Fruit fly (Drosophila melanogaster): ENCODE data around the gene CG33673.

CG33673 gene

DNA sequence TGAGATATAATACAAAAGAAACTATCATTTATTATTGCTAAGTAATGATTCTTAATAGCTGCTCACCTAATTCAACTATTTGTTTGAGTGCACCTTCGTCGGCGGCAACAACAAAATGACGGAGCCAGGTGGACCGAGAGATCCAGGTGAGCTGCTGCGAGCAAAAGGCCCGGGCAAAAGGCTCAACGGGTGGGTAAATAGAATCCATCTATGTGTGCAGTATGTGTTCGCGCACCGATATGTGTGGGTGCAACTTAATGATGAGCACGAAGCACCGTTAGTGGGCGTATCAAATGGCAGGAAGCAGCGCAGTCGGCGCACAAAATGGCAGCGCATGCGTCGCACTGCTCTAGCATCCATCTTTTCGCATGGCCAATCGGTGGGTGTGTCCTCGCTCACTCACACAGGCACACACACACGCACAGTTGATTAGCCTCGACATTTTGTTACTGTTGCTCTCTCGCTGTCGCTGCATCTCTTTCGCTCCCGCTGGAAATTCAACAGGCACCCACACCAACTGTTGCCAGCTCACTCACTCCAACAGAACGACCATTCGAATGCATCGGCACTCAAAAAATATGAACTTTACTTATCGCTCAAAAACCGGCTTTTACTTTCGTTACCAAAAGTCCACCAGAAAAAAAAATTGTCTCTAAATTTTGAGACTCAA is 26.1 kb upstream of the CG33673 start (continued):
- TF ChIP-seq CG13287 (GFP tag; IDR thresholded peaks at IDR 0.05; ENCODE audit: partially characterized antibody) (peak; percentile 38; the same call in 1 of the 2 replicates), CG11560 (tag; IDR thresholded peaks at IDR 0.05) (no peak), Ravus (GFP tag; IDR thresholded peaks at IDR 0.05) (no peak), ab (GFP tag; optimal IDR thresholded peaks at IDR 0.05) (no peak), Atf3 (GFP tag; optimal IDR thresholded peaks at IDR 0.05) (no peak), CG17328 (GFP tag; IDR thresholded peaks at IDR 0.05) (no peak), PHDP (tag; optimal IDR thresholded peaks at IDR 0.05) (no peak), BEAF-32 (GFP tag; optimal IDR thresholded peaks at IDR 0.05) (no peak), cato (GFP tag; optimal IDR thresholded peaks at IDR 0.05; ENCODE audit: borderline replicate concordance) (no peak), ERR (GFP tag; optimal IDR thresholded peaks at IDR 0.05) (no peak), lola (GFP tag; optimal IDR thresholded peaks at IDR 0.05) (no peak), onecut (GFP tag; IDR thresholded peaks at IDR 0.05) (no peak), Dfd (GFP tag; optimal IDR thresholded peaks at IDR 0.05) (no peak), ftz-f1 (GFP tag; optimal IDR thresholded peaks at IDR 0.05) (peak; percentile 95), Deaf1 (tag; optimal IDR thresholded peaks at IDR 0.05) (peak; percentile 59), kay (GFP tag; optimal IDR thresholded peaks at IDR 0.05) (no peak), CG15479 (GFP tag; optimal IDR thresholded peaks at IDR 0.05) (no peak), fru (optimal IDR thresholded peaks at IDR 0.05) (no peak), CG17359 (tag; optimal IDR thresholded peaks at IDR 0.05) (no peak), pfk (GFP tag; optimal IDR thresholded peaks at IDR 0.05) (no peak), grau (tag; optimal IDR thresholded peaks at IDR 0.05) (no peak), wdn (GFP tag; IDR thresholded peaks at IDR 0.05) (no peak), zen (tag; optimal IDR thresholded peaks at IDR 0.05) (peak; percentile 66), Lim3 (GFP tag; IDR thresholded peaks at IDR 0.05) (no peak), CG12236 (GFP tag; optimal IDR thresholded peaks at IDR 0.05) (no peak), CG9609 (GFP tag; optimal IDR thresholded peaks at IDR 0.05) (no peak), CG15073 (GFP tag; optimal IDR thresholded peaks at IDR 0.05) (no peak), Fer3 (tag; optimal IDR thresholded peaks at IDR 0.05) (no peak), E2f2 (GFP tag; IDR thresholded peaks at IDR 0.05) (no peak), emc (GFP tag; optimal IDR thresholded peaks at IDR 0.05) (no peak), MTF-1 (GFP tag; optimal IDR thresholded peaks at IDR 0.05; ENCODE audit: borderline replicate concordance) (no peak), CG3726 (GFP tag; IDR thresholded peaks at IDR 0.05) (no peak), NK7.1 (GFP tag; optimal IDR thresholded peaks at IDR 0.05) (no peak), h (optimal IDR thresholded peaks at IDR 0.05) (no peak), Optix (GFP tag; IDR thresholded peaks at IDR 0.05) (no peak), eyg (GFP tag; optimal IDR thresholded peaks at IDR 0.05) (no peak), CG12299 (tag; optimal IDR thresholded peaks at IDR 0.05) (no peak), ATbp (GFP tag; optimal IDR thresholded peaks at IDR 0.05) (no peak), Hr39 (optimal IDR thresholded peaks at IDR 0.05) (no peak), ken (GFP tag; IDR thresholded peaks at IDR 0.05) (no peak), Kr (GFP tag; optimal IDR thresholded peaks at IDR 0.05) (no peak), Gsc (GFP tag; IDR thresholded peaks at IDR 0.05) (no peak), bowl (GFP tag; IDR thresholded peaks at IDR 0.05) (no peak), CG31441 (GFP tag; IDR thresholded peaks at IDR 0.05) (no peak), CG2678 (tag; optimal IDR thresholded peaks at IDR 0.05) (no peak), CG34422 (GFP tag; IDR thresholded peaks at IDR 0.05) (no peak), CG3281 (GFP tag; optimal IDR thresholded peaks at IDR 0.05) (no peak), danr (GFP tag; IDR thresholded peaks at IDR 0.05) (no peak), odd (GFP tag; optimal IDR thresholded peaks at IDR 0.05) (no peak), CG14014 (GFP tag; IDR thresholded peaks at IDR 0.05) (no peak), slou (GFP tag; optimal IDR thresholded peaks at IDR 0.05) (no peak), Med (GFP tag) (peak; percentile 67)
